Worm (Caenorhabditis elegans) whole organism, late embryonic: ENCODE data around the gene cdc-25.3.

Experiments
- C08G9.2 ChIP-seq: sonication (generic microtip); optimal IDR thresholded peaks from 2 replicates; lab custom pipeline; 2016; ENCODE audit warnings: mild to moderate bottlenecking, missing genetic modification characterization, moderate library complexity, missing compliant biosample characterization
- C38D4.7 ChIP-seq: fragments of 200-800 bp; sonication (Bioruptor generic); optimal IDR thresholded peaks from 2 replicates; lab custom pipeline; 2018; ENCODE audit warnings: mild to moderate bottlenecking, missing genetic modification characterization, moderate library complexity, missing compliant biosample characterization
- F13H6.1 ChIP-seq: sonication (generic microtip); optimal IDR thresholded peaks from 2 replicates; lab custom pipeline; 2016; ENCODE audit warnings: missing genetic modification characterization, missing compliant biosample characterization
- K02D7.2 ChIP-seq: sonication (generic microtip); optimal IDR thresholded peaks from 2 replicates; lab custom pipeline; 2017; ENCODE audit warnings: mild to moderate bottlenecking, missing genetic modification characterization, missing compliant biosample characterization
- Y22D7AL.16 ChIP-seq: sonication (generic microtip); optimal IDR thresholded peaks from 2 replicates; lab custom pipeline; 2016; ENCODE audit warnings: missing genetic modification characterization, missing compliant biosample characterization
- ceh-14 ChIP-seq: sonication (generic microtip); optimal IDR thresholded peaks from 2 replicates; lab custom pipeline; 2016; ENCODE audit warnings: missing genotype, missing genetic modification characterization, missing compliant biosample characterization
- ceh-18 ChIP-seq: sonication (generic microtip); optimal IDR thresholded peaks from 2 replicates; lab custom pipeline; 2016; ENCODE audit warnings: missing genetic modification characterization, missing compliant biosample characterization
- ceh-19 ChIP-seq: fragments of 200-800 bp; sonication (Bioruptor generic); optimal IDR thresholded peaks from 2 replicates; lab custom pipeline; 2018; ENCODE audit warnings: mild to moderate bottlenecking, missing genetic modification characterization, missing compliant biosample characterization
- ceh-2 ChIP-seq: sonication (generic microtip); optimal IDR thresholded peaks from 2 replicates; lab custom pipeline; 2016; ENCODE audit warnings: missing genotype, missing genetic modification characterization, missing compliant biosample characterization
- ceh-30 ChIP-seq: fragments of 150-350 bp; optimal IDR thresholded peaks from 2 replicates; lab custom pipeline; 2014; ENCODE audit warnings: missing biosample characterization, missing genetic modification characterization
- ceh-31 ChIP-seq: sonication (generic microtip); optimal IDR thresholded peaks from 2 replicates; lab custom pipeline; 2016; ENCODE audit warnings: missing genetic modification characterization, missing compliant biosample characterization
- ceh-34 ChIP-seq: sonication (generic microtip); optimal IDR thresholded peaks from 2 replicates; lab custom pipeline; 2016; ENCODE audit warnings: mild to moderate bottlenecking, missing genetic modification characterization, missing compliant biosample characterization
- ceh-45 ChIP-seq: fragments of 200-800 bp; sonication (Bioruptor generic); IDR thresholded peaks from 2 replicates; pipeline ENCODE4 v1.3.6; 2022; ENCODE audit warnings: missing genetic modification reagents, missing genetic modification characterization, missing compliant biosample characterization
- dmd-4 ChIP-seq: sonication (generic microtip); optimal IDR thresholded peaks from 2 replicates; lab custom pipeline; 2016; ENCODE audit warnings: borderline replicate concordance, missing genetic modification characterization, missing compliant biosample characterization
- elt-4 ChIP-seq: sonication (generic microtip); optimal IDR thresholded peaks from 2 replicates; lab custom pipeline; 2016; ENCODE audit warnings: missing genetic modification characterization, missing compliant biosample characterization
- ets-4 ChIP-seq: sonication (generic microtip); optimal IDR thresholded peaks from 2 replicates; lab custom pipeline; 2016; ENCODE audit warnings: missing genetic modification characterization, missing compliant biosample characterization
- gmeb-2 ChIP-seq: sonication (generic microtip); optimal IDR thresholded peaks from 2 replicates; lab custom pipeline; 2016; ENCODE audit warnings: missing genetic modification characterization, inconsistent platforms, missing compliant biosample characterization
- hlh-13 ChIP-seq: fragments of 200-800 bp; sonication (Bioruptor generic); optimal IDR thresholded peaks from 2 replicates; lab custom pipeline; 2018; ENCODE audit warnings: mild to moderate bottlenecking, missing genetic modification characterization, missing compliant biosample characterization
- hlh-15 ChIP-seq: sonication (generic microtip); optimal IDR thresholded peaks from 2 replicates; lab custom pipeline; 2016; ENCODE audit warnings: missing genetic modification characterization, missing compliant biosample characterization
- hlh-30 ChIP-seq: sonication (generic microtip); optimal IDR thresholded peaks from 2 replicates; lab custom pipeline; 2017; ENCODE audit warnings: antibody characterized with exemption, missing genetic modification characterization, missing compliant biosample characterization; ENCODE audit not compliant: insufficient read depth
- hlh-6 ChIP-seq: sonication (generic microtip); optimal IDR thresholded peaks from 2 replicates; lab custom pipeline; 2016; ENCODE audit warnings: missing genotype, missing genetic modification characterization, missing compliant biosample characterization
- lim-6 ChIP-seq: sonication (generic microtip); optimal IDR thresholded peaks from 2 replicates; lab custom pipeline; 2016; ENCODE audit warnings: missing genetic modification characterization, missing compliant biosample characterization
- mec-3 ChIP-seq: sonication (generic microtip); optimal IDR thresholded peaks from 2 replicates; lab custom pipeline; 2016; ENCODE audit warnings: borderline replicate concordance, missing genetic modification characterization, missing compliant biosample characterization
- nfya-1 ChIP-seq: sonication (generic microtip); optimal IDR thresholded peaks from 2 replicates; lab custom pipeline; 2017; ENCODE audit warnings: missing genetic modification characterization, mild to moderate bottlenecking, missing compliant biosample characterization, antibody characterized with exemption, moderate library complexity
- nhr-232 ChIP-seq: sonication (generic microtip); optimal IDR thresholded peaks from 2 replicates; lab custom pipeline; 2016; ENCODE audit warnings: missing genetic modification characterization, missing compliant biosample characterization
- npax-4 ChIP-seq: sonication (generic microtip); optimal IDR thresholded peaks from 2 replicates; lab custom pipeline; 2016; ENCODE audit warnings: missing genetic modification characterization, missing compliant biosample characterization
- pag-3 ChIP-seq: sonication (generic microtip); optimal IDR thresholded peaks from 2 replicates; lab custom pipeline; 2016; ENCODE audit warnings: missing compliant biosample characterization, missing genetic modification characterization, borderline replicate concordance
- pat-9 ChIP-seq: fragments of 200-800 bp; sonication (Bioruptor generic); optimal IDR thresholded peaks from 2 replicates; lab custom pipeline; 2018; ENCODE audit warnings: mild to moderate bottlenecking, missing genetic modification characterization, moderate library complexity, missing compliant biosample characterization
- pqm-1 ChIP-seq: sonication (generic microtip); optimal IDR thresholded peaks from 2 replicates; lab custom pipeline; 2016; ENCODE audit warnings: missing genetic modification characterization, missing compliant biosample characterization
- rnt-1 ChIP-seq: sonication (generic microtip); optimal IDR thresholded peaks from 2 replicates; lab custom pipeline; 2016; ENCODE audit warnings: missing genetic modification characterization, missing compliant biosample characterization
- sox-2 ChIP-seq: fragments of 200-800 bp; sonication (Bioruptor generic); IDR thresholded peaks from 2 replicates; pipeline ENCODE4 v1.3.6; 2022; ENCODE audit warnings: missing genetic modification reagents, missing genetic modification characterization, missing compliant biosample characterization
- tbx-2 ChIP-seq: sonication (generic microtip); optimal IDR thresholded peaks from 2 replicates; lab custom pipeline; 2016; ENCODE audit warnings: missing genetic modification characterization, missing compliant biosample characterization
- tbx-7 ChIP-seq: sonication (generic microtip); optimal IDR thresholded peaks from 2 replicates; lab custom pipeline; 2016; ENCODE audit warnings: missing genotype, missing genetic modification characterization, missing compliant biosample characterization
- ttx-3 ChIP-seq: sonication (generic microtip); optimal IDR thresholded peaks from 2 replicates; lab custom pipeline; 2016; ENCODE audit warnings: missing genetic modification reagents, missing genetic modification characterization, missing compliant biosample characterization
- unc-42 ChIP-seq: sonication (generic microtip); optimal IDR thresholded peaks from 2 replicates; lab custom pipeline; 2016; ENCODE audit warnings: missing genotype, missing genetic modification characterization, missing compliant biosample characterization
- unc-55 ChIP-seq: sonication (generic microtip); optimal IDR thresholded peaks from 2 replicates; lab custom pipeline; 2017; ENCODE audit warnings: missing biosample characterization, missing genetic modification reagents, missing genetic modification characterization
- zip-5 ChIP-seq: sonication (generic microtip); optimal IDR thresholded peaks from 2 replicates; lab custom pipeline; 2016; ENCODE audit warnings: missing genetic modification characterization, missing compliant biosample characterization
- ztf-16 ChIP-seq: sonication (generic microtip); optimal IDR thresholded peaks from 2 replicates; lab custom pipeline; 2017; ENCODE audit warnings: missing genetic modification characterization, missing compliant biosample characterization

The cdc-25.3 gene

ce11 chrIII:8887184-8887801, 30.4 kb downstream of the cdc-25.3 start, which contains the start of gene famh-136 (continued):
- TF ChIP-seq hlh-13 (GFP tag; lab: Kevin White, UChicago) (no peak), hlh-30 (no peak), ztf-16 (no peak), nhr-232 (peak; percentile 39), C38D4.7 (no peak), hlh-6 (tag; lab: Kevin White, UChicago) (no peak), elt-4 (no peak), Y22D7AL.16 (tag; lab: Kevin White, UChicago) (no peak), rnt-1 (tag; lab: Kevin White, UChicago) (no peak), nfya-1 (tag; lab: Kevin White, UChicago) (peak; percentile 59), zip-5 (no peak), ttx-3 (tag; lab: Kevin White, UChicago) (peak; percentile 26), F13H6.1 (no peak), pqm-1 (peak; percentile 35), ceh-34 (no peak), ceh-31 (tag; lab: Kevin White, UChicago) (peak; percentile 20), hlh-15 (no peak)

- TF ChIP-seq sox-2 (GFP tag; lab: Robert Waterston, UW) (no peak), gmeb-2 (tag; lab: Kevin White, UChicago) (no peak), ets-4 (tag; lab: Kevin White, UChicago) (no peak), ceh-31 (tag; lab: Kevin White, UChicago) (peak; percentile 30), ceh-18 (tag; lab: Kevin White, UChicago) (peak; percentile 10), nfya-1 (tag; lab: Kevin White, UChicago) (peak; percentile 1), ceh-19 (GFP tag; lab: Kevin White, UChicago) (peak; percentile 54), hlh-13 (GFP tag; lab: Kevin White, UChicago) (no peak), pat-9 (tag; lab: Kevin White, UChicago) (no peak), ceh-2 (tag; lab: Kevin White, UChicago) (peak; percentile 8), ceh-30 (no peak), elt-4 (no peak), tbx-2 (peak; percentile 34), ceh-14 (tag; lab: Kevin White, UChicago) (no peak), dmd-4 (tag; lab: Kevin White, UChicago) (no peak), ceh-34 (peak; percentile 2), K02D7.2 (tag; lab: Kevin White, UChicago) (no peak), tbx-7 (no peak), pqm-1 (no peak), unc-42 (tag; lab: Kevin White, UChicago) (peak; percentile 26), npax-4 (tag; lab: Kevin White, UChicago) (no peak), lim-6 (tag; lab: Kevin White, UChicago) (no peak), C08G9.2 (tag; lab: Kevin White, UChicago) (no peak)
Observed at ce11 chrIII:8886309-8886708, 31.4 kb downstream of the cdc-25.3 start.

ce11 chrIII:8885150-8885549, 32.6 kb downstream of the cdc-25.3 start, which contains the start of gene svop-1:
Gene svop-1, minus strand, starts transcription at chrIII:8885488.
- TF ChIP-seq ceh-45 (GFP tag; lab: Robert Waterston, UW) (no peak), unc-55 (GFP tag; lab: Kevin White, UChicago) (no peak), F13H6.1 (no peak), pag-3 (tag; lab: Kevin White, UChicago) (no peak), mec-3 (no peak), ceh-14 (tag; lab: Kevin White, UChicago) (no peak)
